Worm (Caenorhabditis elegans): Measurements from ENCODE around the gene C44C10.11.
A peak's percentile ranks its signal among the peaks of the same experiment; 100 is the strongest.

Gene C44C10.11

ce11 chrX:11710229-11710628, at the start of gene C44C10.11:
C44C10.11 (minus strand) TSS chrX:11710343.
- TF ChIP-seq ceh-83 (GFP tag; optimal IDR thresholded peaks at IDR 0.05) (no peak), snpc-4 (tag; optimal IDR thresholded peaks at IDR 0.05) (no peak), lin-32 (GFP tag; optimal IDR thresholded peaks at IDR 0.05) (no peak), nhr-76 (tag; optimal IDR thresholded peaks at IDR 0.05) (no peak), tbx-8 (GFP tag; optimal IDR thresholded peaks at IDR 0.05) (no peak), pha-4 (tag; optimal IDR thresholded peaks at IDR 0.05) (no peak), blmp-1 (tag; optimal IDR thresholded peaks at IDR 0.05) (no peak), nhr-2 (tag; optimal IDR thresholded peaks at IDR 0.05) (no peak), drap-1 (GFP tag; optimal IDR thresholded peaks at IDR 0.05) (no peak), sem-2 (GFP tag; optimal IDR thresholded peaks at IDR 0.05) (no peak), mab-5 (tag; optimal IDR thresholded peaks at IDR 0.05) (no peak), nhr-12 (tag; optimal IDR thresholded peaks at IDR 0.05) (no peak), elt-1 (tag; optimal IDR thresholded peaks at IDR 0.05; ENCODE audit: borderline replicate concordance, insufficient read depth) (no peak), zip-8 (tag; optimal IDR thresholded peaks at IDR 0.05) (no peak), lin-13 (tag; optimal IDR thresholded peaks at IDR 0.05) (no peak), ceh-43 (GFP tag; optimal IDR thresholded peaks at IDR 0.05) (no peak), mep-1 (tag; optimal IDR thresholded peaks at IDR 0.05) (no peak), sptf-1 (tag; optimal IDR thresholded peaks at IDR 0.05) (no peak), mls-2 (tag; optimal IDR thresholded peaks at IDR 0.05) (no peak), ham-2 (GFP tag; optimal IDR thresholded peaks at IDR 0.05) (no peak)

DNA sequence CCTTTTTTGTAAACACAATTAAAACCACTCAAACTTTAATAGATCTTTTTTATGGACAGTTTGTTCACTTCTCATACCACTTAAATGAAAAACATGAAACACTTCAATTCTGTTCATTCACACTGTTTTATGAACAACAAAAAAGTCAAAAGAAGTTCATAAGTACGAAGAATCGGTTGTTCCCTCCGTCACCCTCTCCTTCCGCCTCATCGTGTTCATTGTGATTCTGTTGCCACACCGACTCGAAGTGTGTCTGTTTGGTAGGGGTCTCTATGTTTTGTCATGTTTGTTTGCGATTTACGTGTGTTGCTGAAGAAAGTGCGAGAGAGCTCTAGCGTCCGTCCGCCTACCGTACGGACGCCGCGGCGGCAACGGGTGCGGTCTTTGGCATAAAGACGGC, 48.7 kb upstream of the C44C10.11 start, which contains the start of gene lact-7:
Gene lact-7, plus strand, starts transcription at position 301 of the 400 bp plus-strand sequence.
- TF ChIP-seq ces-1 (GFP tag; optimal IDR thresholded peaks at IDR 0.05) (no peak), ceh-83 (GFP tag; optimal IDR thresholded peaks at IDR 0.05) (no peak), hlh-1 (tag; optimal IDR thresholded peaks at IDR 0.05) (no peak), unc-39 (tag; optimal IDR thresholded peaks at IDR 0.05) (no peak), M03D4.4 (tag; optimal IDR thresholded peaks at IDR 0.05) (no peak), ceh-39 (tag; optimal IDR thresholded peaks at IDR 0.05) (no peak), mep-1 (tag; optimal IDR thresholded peaks at IDR 0.05) (no peak), nhr-76 (tag; optimal IDR thresholded peaks at IDR 0.05) (no peak), mls-2 (tag; optimal IDR thresholded peaks at IDR 0.05) (no peak), elt-3 (tag; optimal IDR thresholded peaks at IDR 0.05) (no peak), unc-62 (GFP tag; optimal IDR thresholded peaks at IDR 0.05) (no peak), elt-1 (tag; optimal IDR thresholded peaks at IDR 0.05; ENCODE audit: borderline replicate concordance, insufficient read depth) (no peak), snpc-4 (tag; optimal IDR thresholded peaks at IDR 0.05) (no peak), drap-1 (GFP tag; optimal IDR thresholded peaks at IDR 0.05) (no peak), lin-13 (tag; optimal IDR thresholded peaks at IDR 0.05) (no peak), cnd-1 (tag; optimal IDR thresholded peaks at IDR 0.05) (no peak)

ce11 chrX:11757666-11758065, 47.5 kb upstream of the C44C10.11 start:
- TF ChIP-seq ces-1 (GFP tag; optimal IDR thresholded peaks at IDR 0.05), result peak; percentile 61
- TF ChIP-seq mab-5 (tag; optimal IDR thresholded peaks at IDR 0.05), result no peak
- TF ChIP-seq snpc-4 (tag; optimal IDR thresholded peaks at IDR 0.05), result no peak
- peak; percentile 29 for TF ChIP-seq nhr-28 (tag; optimal IDR thresholded peaks at IDR 0.05)
- TF ChIP-seq lsy-2 (tag; optimal IDR thresholded peaks at IDR 0.05), result no peak
- TF ChIP-seq cnd-1 (tag; optimal IDR thresholded peaks at IDR 0.05), result peak; percentile 86
- TF ChIP-seq blmp-1 (tag; optimal IDR thresholded peaks at IDR 0.05), result no peak
- TF ChIP-seq zip-8 (tag; optimal IDR thresholded peaks at IDR 0.05), result no peak
- TF ChIP-seq unc-120 (tag; optimal IDR thresholded peaks at IDR 0.05; ENCODE audit: poor library complexity, severe bottlenecking), result peak; percentile 82
- peak; percentile 85 for TF ChIP-seq drap-1 (GFP tag; optimal IDR thresholded peaks at IDR 0.05)
- peak; percentile 58 for TF ChIP-seq flh-1 (GFP tag; optimal IDR thresholded peaks at IDR 0.05)
- no peak for TF ChIP-seq elt-1 (tag; optimal IDR thresholded peaks at IDR 0.05; ENCODE audit: borderline replicate concordance, insufficient read depth)
- peak; percentile 63 for TF ChIP-seq ceh-43 (GFP tag; optimal IDR thresholded peaks at IDR 0.05)
- peak; percentile 64 for TF ChIP-seq mep-1 (tag; optimal IDR thresholded peaks at IDR 0.05)
- peak; percentile 92 for TF ChIP-seq sptf-1 (tag; optimal IDR thresholded peaks at IDR 0.05)
- TF ChIP-seq lin-32 (GFP tag; optimal IDR thresholded peaks at IDR 0.05), result peak; percentile 65
- TF ChIP-seq ceh-39 (tag; optimal IDR thresholded peaks at IDR 0.05), result no peak
- TF ChIP-seq ham-2 (GFP tag; optimal IDR thresholded peaks at IDR 0.05), result peak; percentile 60
- TF ChIP-seq unc-39 (tag; optimal IDR thresholded peaks at IDR 0.05), result peak; percentile 28
- TF ChIP-seq lin-13 (tag; optimal IDR thresholded peaks at IDR 0.05), result peak; percentile 24
- peak; percentile 62 for TF ChIP-seq bed-3 (GFP tag; optimal IDR thresholded peaks at IDR 0.05)
- TF ChIP-seq M03D4.4 (tag; optimal IDR thresholded peaks at IDR 0.05), result peak; percentile 87
- peak; percentile 7 for TF ChIP-seq nhr-237 (tag; optimal IDR thresholded peaks at IDR 0.05)
- TF ChIP-seq ztf-11 (tag; optimal IDR thresholded peaks at IDR 0.05), result peak; percentile 44
- peak; percentile 72 for TF ChIP-seq tbx-8 (GFP tag; optimal IDR thresholded peaks at IDR 0.05)
- TF ChIP-seq sem-2 (GFP tag; optimal IDR thresholded peaks at IDR 0.05), result peak; percentile 79
- TF ChIP-seq ceh-83 (GFP tag; optimal IDR thresholded peaks at IDR 0.05), result peak; percentile 90
- no peak for TF ChIP-seq elt-3 (tag; optimal IDR thresholded peaks at IDR 0.05)
- no peak for TF ChIP-seq nhr-12 (tag; optimal IDR thresholded peaks at IDR 0.05)
- peak; percentile 30 for TF ChIP-seq unc-62 (GFP tag; optimal IDR thresholded peaks at IDR 0.05)
- TF ChIP-seq nhr-76 (tag; optimal IDR thresholded peaks at IDR 0.05), result no peak
- TF ChIP-seq mls-2 (tag; optimal IDR thresholded peaks at IDR 0.05), result peak; percentile 94
- no peak for TF ChIP-seq nhr-2 (tag; optimal IDR thresholded peaks at IDR 0.05)
- TF ChIP-seq pha-4 (tag; optimal IDR thresholded peaks at IDR 0.05), result peak; percentile 41
- TF ChIP-seq hlh-1 (tag; optimal IDR thresholded peaks at IDR 0.05), result peak; percentile 6

Measured in whole organism, mixed stage, embryonic.